Worm (Caenorhabditis elegans): ENCODE results near the gene dod-21.

dod-21 gene

ce11 chrIV:12978307-12979036 lies 41.9 kb downstream of the dod-21 start, which contains the start of gene K10D11.2:
K10D11.2 (plus strand) TSS chrIV:12978986.
- no peak for TF ChIP-seq ztf-25 (GFP tag; IDR thresholded peaks at IDR 0.05)
- TF ChIP-seq atf-7 (tag; optimal IDR thresholded peaks at IDR 0.05): peak; percentile 16
- TF ChIP-seq dox-1 (GFP tag; IDR thresholded peaks at IDR 0.05): 0 out of 2 replicates have a peak, but pooled peaks have one; percentile 38
- TF ChIP-seq nhr-80 (tag; optimal IDR thresholded peaks at IDR 0.05): peak; percentile 39

- no peak for TF ChIP-seq ceh-40 (GFP tag; IDR thresholded peaks at IDR 0.05)
- peak; percentile 11 for TF ChIP-seq nhr-80 (tag; optimal IDR thresholded peaks at IDR 0.05)
Observed at ce11 chrIV:12985961-12986360, 49.4 kb downstream of the dod-21 start, which contains the start of gene K10D11.3. K10D11.3 (minus strand) TSS chrIV:12986134.
